Worm (Caenorhabditis elegans): ENCODE data around the gene B0507.1.
"Not testable (repeated sequence)": the region's sequence is repeated elsewhere in the genome, so short reads cannot be mapped to it uniquely, and the experiment has no call there.

B0507.1 gene

ce11 chrV:8802252-8802651 is 25.9 kb downstream of the B0507.1 start (continued):
- TF ChIP-seq hmg-1.1 (GFP tag; IDR thresholded peaks at IDR 0.05) (peak; percentile 56), lsy-2 (tag; optimal IDR thresholded peaks at IDR 0.05) (no peak), mes-2 (tag; optimal IDR thresholded peaks at IDR 0.05; ENCODE audit: poor library complexity, severe bottlenecking) (no peak), mxl-3 (GFP tag; optimal IDR thresholded peaks at IDR 0.05) (no peak), nhr-11 (tag; optimal IDR thresholded peaks at IDR 0.05) (peak; percentile 3), php-3 (GFP tag; IDR thresholded peaks at IDR 0.05) (no peak), nhr-28 (tag; optimal IDR thresholded peaks at IDR 0.05) (peak; percentile 42), cey-2 (tag; optimal IDR thresholded peaks at IDR 0.05; ENCODE audit: borderline replicate concordance, insufficient read depth) (no peak), sdz-12 (GFP tag; optimal IDR thresholded peaks at IDR 0.05) (no peak), mdl-1 (tag; optimal IDR thresholded peaks at IDR 0.05) (no peak), R02D3.7 (tag; optimal IDR thresholded peaks at IDR 0.05) (no peak), T20F7.1 (GFP tag; optimal IDR thresholded peaks at IDR 0.05) (no peak), unc-130 (GFP tag; optimal IDR thresholded peaks at IDR 0.05) (no peak)

ce11 chrV:8805047-8805446 is 28.7 kb downstream of the B0507.1 start:
- TF ChIP-seq aha-1 (tag) (peak; percentile 88), ces-1 (GFP tag; optimal IDR thresholded peaks at IDR 0.05) (peak; percentile 78), unc-39 (tag; optimal IDR thresholded peaks at IDR 0.05) (no peak)

- not testable (repeated sequence) for TF ChIP-seq dpl-1 (GFP tag; optimal IDR thresholded peaks at IDR 0.05); daf-16 (GFP tag; optimal IDR thresholded peaks at IDR 0.05); daf-16 (tag; optimal IDR thresholded peaks at IDR 0.05); nhr-237 (tag; optimal IDR thresholded peaks at IDR 0.05)
These were observed 43.5 kb downstream of the B0507.1 start, which contains the start of gene rpm-1 for ce11 chrV:8819855-8820254. Gene rpm-1 (minus strand): TSS chrV:8819955.
